Fruit fly (Drosophila melanogaster) whole organism, embryonic: ENCODE results near the gene Tim17a1.

Experiments
- Asciz ChIP-seq: fragments of 200-800 bp; sonication (Bioruptor generic); optimal IDR thresholded peaks from 2 replicates; lab custom pipeline; 2017; ENCODE audit warnings: missing biosample characterization, mild to moderate bottlenecking, missing genetic modification characterization, missing genetic modification reagents
- B-H2 ChIP-seq: fragments of 200-800 bp; sonication (Bioruptor generic); optimal IDR thresholded peaks from 2 replicates; lab custom pipeline; 2018; ENCODE audit warnings: missing biosample characterization, mild to moderate bottlenecking, missing genetic modification characterization
- Bdp1 ChIP-seq: fragments of 200-800 bp; sonication (Bioruptor generic); optimal IDR thresholded peaks from 3 replicates; lab custom pipeline; 2016; ENCODE audit warnings: missing biosample characterization, missing genetic modification characterization
- CG10321 ChIP-seq: fragments of 200-800 bp; sonication (Bioruptor generic); IDR thresholded peaks from 2 replicates; pipeline ENCODE4 v1.3.6; 2022; ENCODE audit warnings: missing biosample characterization, missing genetic modification characterization
- CG11085 ChIP-seq: fragments of 200-800 bp; sonication (Bioruptor generic); IDR thresholded peaks from 2 replicates; pipeline ENCODE4 v1.3.6; 2022; ENCODE audit warnings: missing biosample characterization, missing genetic modification characterization
- CG12071 ChIP-seq: fragments of 200-800 bp; sonication (Bioruptor generic); optimal IDR thresholded peaks from 3 replicates; lab custom pipeline; 2018; ENCODE audit warnings: missing biosample characterization, mild to moderate bottlenecking, missing genetic modification characterization
- CG12391 ChIP-seq: fragments of 200-800 bp; sonication (Bioruptor generic); optimal IDR thresholded peaks from 3 replicates; lab custom pipeline; 2018; ENCODE audit warnings: missing biosample characterization, mild to moderate bottlenecking, missing genetic modification characterization, moderate library complexity
- CG12659 ChIP-seq: fragments of 200-800 bp; sonication (Bioruptor generic); optimal IDR thresholded peaks from 3 replicates; lab custom pipeline; 2017; ENCODE audit warnings: mild to moderate bottlenecking, missing biosample characterization, missing genetic modification reagents, missing genetic modification characterization
- CG18619 ChIP-seq: fragments of 200-800 bp; sonication (Bioruptor generic); optimal IDR thresholded peaks from 3 replicates; lab custom pipeline; 2017; ENCODE audit warnings: missing biosample characterization, mild to moderate bottlenecking, missing genetic modification characterization
- CG2875 ChIP-seq: fragments of 200-800 bp; sonication (Bioruptor generic); optimal IDR thresholded peaks from 2 replicates; lab custom pipeline; 2017; ENCODE audit warnings: missing biosample characterization, mild to moderate bottlenecking, missing genetic modification characterization, missing genetic modification reagents
- CG30403 ChIP-seq: fragments of 200-800 bp; sonication (Bioruptor generic); optimal IDR thresholded peaks from 3 replicates; lab custom pipeline; 2016; ENCODE audit warnings: missing biosample characterization, missing genetic modification characterization
- CG31365 ChIP-seq: fragments of 200-800 bp; sonication (Bioruptor generic); optimal IDR thresholded peaks from 2 replicates; lab custom pipeline; 2018; ENCODE audit warnings: missing biosample characterization, mild to moderate bottlenecking, missing genetic modification characterization
- CG33213 ChIP-seq: fragments of 200-800 bp; sonication (Bioruptor generic); optimal IDR thresholded peaks from 3 replicates; lab custom pipeline; 2016; ENCODE audit warnings: missing biosample characterization, missing genetic modification characterization
- CG3995 ChIP-seq: fragments of 200-800 bp; sonication (Bioruptor generic); optimal IDR thresholded peaks from 3 replicates; lab custom pipeline; 2016; ENCODE audit warnings: missing biosample characterization, missing genetic modification characterization
- CG4282 ChIP-seq: fragments of 200-800 bp; sonication (Bioruptor generic); optimal IDR thresholded peaks from 2 replicates; lab custom pipeline; 2016; ENCODE audit warnings: missing biosample characterization, missing genetic modification characterization
- CG6854 ChIP-seq: fragments of 200-800 bp; sonication (Bioruptor generic); optimal IDR thresholded peaks from 3 replicates; lab custom pipeline; 2017; ENCODE audit warnings: missing biosample characterization, mild to moderate bottlenecking, missing genetic modification characterization
- CrebB ChIP-seq: fragments of 200-800 bp; sonication (Bioruptor generic); optimal IDR thresholded peaks from 3 replicates; lab custom pipeline; 2018; ENCODE audit warnings: missing biosample characterization, mild to moderate bottlenecking, missing genetic modification characterization
- D ChIP-seq, 2 experiments: fragments of 200-800 bp in 1 of 2; fragments of >200 bp in 1 of 2; sonication (Bioruptor generic) in 1 of 2; optimal IDR thresholded peaks; 2 replicates in 1 of 2; 3 replicates in 1 of 2; lab custom pipeline; 2017; ENCODE audit warnings: mild to moderate bottlenecking in 1 of 2, missing biosample characterization in 1 of 2, missing genetic modification characterization in 1 of 2, missing genetic modification reagents in 1 of 2
- Doc2 ChIP-seq: fragments of 200-800 bp; sonication (Bioruptor generic); IDR thresholded peaks from 2 replicates; pipeline ENCODE4 v1.3.6; 2022; ENCODE audit warnings: missing biosample characterization, missing genetic modification characterization
- Ets97D ChIP-seq: fragments of 200-800 bp; sonication (Bioruptor generic); optimal IDR thresholded peaks from 3 replicates; lab custom pipeline; 2016; ENCODE audit warnings: missing biosample characterization, missing genetic modification characterization
- HLHmδ ChIP-seq: fragments of 200-800 bp; sonication (Bioruptor generic); optimal IDR thresholded peaks from 2 replicates; lab custom pipeline; 2018; ENCODE audit warnings: missing biosample characterization, mild to moderate bottlenecking, missing genetic modification characterization, moderate library complexity
- Hmr ChIP-seq: fragments of 200-800 bp; sonication (Bioruptor generic); optimal IDR thresholded peaks from 3 replicates; lab custom pipeline; 2017; ENCODE audit warnings: mild to moderate bottlenecking, missing biosample characterization, missing genetic modification reagents, missing genetic modification characterization
- Lpt ChIP-seq: fragments of >200 bp; optimal IDR thresholded peaks from 2 replicates; lab custom pipeline; 2018; ENCODE audit warnings: missing biosample characterization, missing genetic modification characterization
- MBD-R2 ChIP-seq: fragments of 200-800 bp; sonication (Bioruptor generic); IDR thresholded peaks from 2 replicates; pipeline ENCODE4 v1.3.6; 2022; ENCODE audit warnings: missing biosample characterization, missing genetic modification characterization
- Mad ChIP-seq: fragments of 200-800 bp; sonication (Bioruptor generic); optimal IDR thresholded peaks from 2 replicates; lab custom pipeline; 2016; ENCODE audit warnings: missing biosample characterization, missing genetic modification characterization
- NK7.1 ChIP-seq: fragments of 200-800 bp; sonication (Bioruptor generic); optimal IDR thresholded peaks from 3 replicates; lab custom pipeline; 2016; ENCODE audit warnings: missing biosample characterization, missing genetic modification characterization
- Neu2 ChIP-seq: fragments of 200-800 bp; sonication (Bioruptor generic); optimal IDR thresholded peaks from 3 replicates; lab custom pipeline; 2016; ENCODE audit warnings: missing biosample characterization, missing genetic modification characterization, borderline replicate concordance
- Oaz ChIP-seq: fragments of 200-800 bp; sonication (Bioruptor generic); IDR thresholded peaks from 2 replicates; pipeline ENCODE4 v1.3.6; 2022; ENCODE audit warnings: missing biosample characterization, missing genetic modification characterization
- Ptx1 ChIP-seq: fragments of 200-800 bp; sonication (Bioruptor generic); IDR thresholded peaks from 2 replicates; pipeline ENCODE4 v1.3.6; 2022; ENCODE audit warnings: missing biosample characterization, missing genetic modification characterization
- Scr ChIP-seq: fragments of 200-800 bp; sonication (Bioruptor generic); IDR thresholded peaks from 2 replicates; pipeline ENCODE4 v1.3.6; 2022; ENCODE audit warnings: missing biosample characterization, missing genetic modification characterization; ENCODE audit not compliant: partially characterized antibody
- Six4 ChIP-seq: fragments of 200-800 bp; sonication (Bioruptor generic); optimal IDR thresholded peaks from 2 replicates; lab custom pipeline; 2016; ENCODE audit warnings: missing biosample characterization, missing genetic modification characterization
- Usf ChIP-seq: fragments of 200-800 bp; sonication (Bioruptor generic); optimal IDR thresholded peaks from 2 replicates; lab custom pipeline; 2017; ENCODE audit warnings: missing genotype, missing biosample characterization, missing genetic modification characterization
- ab ChIP-seq: fragments of 200-800 bp; sonication (Bioruptor generic); optimal IDR thresholded peaks from 2 replicates; lab custom pipeline; 2016; ENCODE audit warnings: missing biosample characterization, missing genetic modification characterization
- al ChIP-seq: fragments of 200-800 bp; sonication (Bioruptor generic); IDR thresholded peaks from 2 replicates; pipeline ENCODE4 v1.3.6; 2022; ENCODE audit warnings: missing biosample characterization, missing genetic modification characterization
- caup ChIP-seq: fragments of 200-800 bp; sonication (Bioruptor generic); optimal IDR thresholded peaks from 3 replicates; lab custom pipeline; 2017; ENCODE audit warnings: missing biosample characterization, mild to moderate bottlenecking, missing genetic modification characterization, moderate library complexity; ENCODE audit not compliant: severe bottlenecking
- chm ChIP-seq: fragments of 200-800 bp; sonication (Bioruptor generic); IDR thresholded peaks from 2 replicates; pipeline ENCODE4 v1.3.6; 2022; ENCODE audit warnings: missing biosample characterization, missing genetic modification characterization
- crc ChIP-seq: fragments of 200-800 bp; sonication (Bioruptor generic); optimal IDR thresholded peaks from 2 replicates; lab custom pipeline; 2016; ENCODE audit warnings: missing biosample characterization, missing genetic modification characterization
- croc ChIP-seq: fragments of 200-800 bp; sonication (Bioruptor generic); conservative IDR thresholded peaks from 3 replicates; pipeline ENCODE4 v1.3.6; 2022; ENCODE audit warnings: missing biosample characterization, missing genetic modification characterization
- dimm ChIP-seq: fragments of 200-800 bp; sonication (Bioruptor generic); IDR thresholded peaks from 2 replicates; pipeline ENCODE4 v1.3.6; 2022; ENCODE audit warnings: missing biosample characterization, missing genetic modification characterization
- gro ChIP-seq: fragments of 200-800 bp; sonication (Bioruptor generic); optimal IDR thresholded peaks from 2 replicates; lab custom pipeline; 2016; ENCODE audit warnings: missing biosample characterization, missing genetic modification characterization
- ham ChIP-seq: fragments of 200-800 bp; sonication (Bioruptor generic); IDR thresholded peaks from 2 replicates; pipeline ENCODE4 v1.3.6; 2022; ENCODE audit warnings: missing biosample characterization, missing genetic modification characterization
- hbn ChIP-seq: fragments of 200-800 bp; sonication (Bioruptor generic); IDR thresholded peaks from 2 replicates; pipeline ENCODE4 v1.3.6; 2022; ENCODE audit warnings: missing biosample characterization, missing genetic modification characterization; ENCODE audit not compliant: partially characterized antibody
- jumu ChIP-seq: fragments of 200-800 bp; sonication (Bioruptor generic); optimal IDR thresholded peaks from 3 replicates; lab custom pipeline; 2016; ENCODE audit warnings: missing biosample characterization, missing genetic modification characterization
- kni ChIP-seq: fragments of 200-800 bp; sonication (Bioruptor generic); optimal IDR thresholded peaks from 3 replicates; lab custom pipeline; 2017; ENCODE audit warnings: mild to moderate bottlenecking, missing biosample characterization, missing genetic modification reagents, missing genetic modification characterization
- knrl ChIP-seq: fragments of 200-800 bp; sonication (Bioruptor generic); IDR thresholded peaks from 3 replicates; pipeline ENCODE4 v1.3.6; 2022; ENCODE audit warnings: missing biosample characterization, missing genetic modification characterization; ENCODE audit not compliant: partially characterized antibody
- lab ChIP-seq: fragments of 200-800 bp; sonication (Bioruptor generic); optimal IDR thresholded peaks from 3 replicates; lab custom pipeline; 2017; ENCODE audit warnings: missing biosample characterization, missing genetic modification characterization, mild to moderate bottlenecking, moderate library complexity, missing genetic modification reagents
- peb ChIP-seq: fragments of 200-800 bp; sonication (Bioruptor generic); IDR thresholded peaks from 2 replicates; pipeline ENCODE4 v1.3.6; 2022; ENCODE audit warnings: missing biosample characterization, missing genetic modification characterization
- pnt ChIP-seq: fragments of 200-800 bp; sonication (Bioruptor generic); optimal IDR thresholded peaks from 3 replicates; lab custom pipeline; 2016; ENCODE audit warnings: missing biosample characterization, missing genetic modification characterization
- salm ChIP-seq: fragments of 200-800 bp; sonication (Bioruptor generic); optimal IDR thresholded peaks from 2 replicates; lab custom pipeline; 2018; ENCODE audit warnings: missing biosample characterization, mild to moderate bottlenecking, missing genetic modification characterization
- sima ChIP-seq: fragments of 200-800 bp; sonication (Bioruptor generic); optimal IDR thresholded peaks from 2 replicates; lab custom pipeline; 2016; ENCODE audit warnings: missing biosample characterization, missing genetic modification characterization
- sr ChIP-seq: fragments of 200-800 bp; sonication (Bioruptor generic); IDR thresholded peaks from 3 replicates; pipeline ENCODE4 v1.3.6; 2022; ENCODE audit warnings: missing biosample characterization, missing genetic modification characterization
- zf30C ChIP-seq: fragments of 200-800 bp; sonication (Bioruptor generic); optimal IDR thresholded peaks from 3 replicates; lab custom pipeline; 2018; ENCODE audit warnings: missing biosample characterization, mild to moderate bottlenecking, missing genetic modification characterization

Tim17a1 gene

DNA sequence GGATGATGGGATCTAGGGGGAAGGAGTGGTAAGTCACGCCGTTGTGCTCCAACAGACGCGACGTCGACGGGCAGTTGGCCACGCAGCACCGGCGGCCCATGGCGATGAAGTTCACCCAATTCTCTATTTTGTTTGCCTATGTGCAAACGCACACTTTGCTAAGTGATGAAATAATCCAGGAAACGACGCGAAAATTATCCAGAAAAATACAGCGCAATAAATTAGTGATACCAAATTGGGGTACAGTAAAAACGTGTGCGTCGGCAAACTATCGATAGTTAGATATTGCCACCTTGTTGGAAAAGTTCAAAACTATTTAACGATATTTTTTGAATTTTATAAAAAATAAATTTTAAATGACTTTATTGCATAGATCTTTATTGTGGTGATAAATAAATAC, 8.4 kb downstream of the Tim17a1 start, which contains the start of gene MBD-R2 (continued):
- TF ChIP-seq Neu2 (GFP tag; lab: Kevin White, UChicago) (no peak), Bdp1 (GFP tag; lab: Kevin White, UChicago) (no peak), CG6854 (no peak), CG3995 (GFP tag; lab: Kevin White, UChicago) (no peak), croc (no peak), Oaz (GFP tag; lab: Robert Waterston, UW) (no peak), ab (GFP tag; lab: Kevin White, UChicago) (no peak), dimm (GFP tag; lab: Robert Waterston, UW) (no peak), CG30403 (GFP tag; lab: Kevin White, UChicago) (no peak), CG2875 (GFP tag; lab: Kevin White, UChicago) (no peak), CG18619 (GFP tag; lab: Kevin White, UChicago) (no peak), CG10321 (GFP tag; lab: Robert Waterston, UW) (no peak), sr (GFP tag; lab: Robert Waterston, UW) (no peak), Scr (GFP tag; lab: Robert Waterston, UW) (peak; percentile 76), Ptx1 (GFP tag; lab: Robert Waterston, UW) (no peak), CG12659 (GFP tag; lab: Kevin White, UChicago) (peak; percentile 62), CrebB (no peak), Asciz (GFP tag; lab: Kevin White, UChicago) (no peak), peb (no peak), D (optimal IDR thresholded peaks at IDR 0.05; lab: Kevin White, UChicago) (no peak), D (GFP tag; optimal IDR thresholded peaks at IDR 0.05; lab: Kevin White, UChicago) (no peak), al (GFP tag; lab: Robert Waterston, UW) (no peak), kni (GFP tag; lab: Kevin White, UChicago) (no peak), caup (GFP tag; lab: Kevin White, UChicago) (no peak), jumu (GFP tag; lab: Kevin White, UChicago) (no peak), HLHmδ (GFP tag; lab: Kevin White, UChicago) (no peak), Six4 (GFP tag; lab: Kevin White, UChicago) (no peak), sima (no peak), NK7.1 (no peak), salm (tag; lab: Kevin White, UChicago) (no peak), Ets97D (GFP tag; lab: Kevin White, UChicago) (no peak), Usf (GFP tag; lab: Kevin White, UChicago) (no peak), Lpt (GFP tag; lab: Kevin White, UChicago) (no peak), knrl (peak; percentile 78), Mad (GFP tag; lab: Kevin White, UChicago) (no peak), lab (no peak), B-H2 (GFP tag; lab: Kevin White, UChicago) (no peak), Doc2 (no peak), CG12071 (GFP tag; lab: Kevin White, UChicago) (no peak), Hmr (no peak), zf30C (no peak), chm (no peak), crc (no peak), hbn (GFP tag; lab: Robert Waterston, UW) (peak; percentile 71), CG33213 (GFP tag; lab: Kevin White, UChicago) (no peak), gro (GFP tag; lab: Kevin White, UChicago) (no peak), CG11085 (no peak), CG4282 (GFP tag; lab: Kevin White, UChicago) (no peak), CG12391 (tag; lab: Kevin White, UChicago) (peak; percentile 34), ham (GFP tag; lab: Robert Waterston, UW) (no peak), MBD-R2 (GFP tag; lab: Robert Waterston, UW) (peak; percentile 82), pnt (GFP tag; lab: Kevin White, UChicago) (no peak), CG31365 (tag; lab: Kevin White, UChicago) (no peak)
